Worm (Caenorhabditis elegans) whole organism, early embryonic: ENCODE data around the gene del-5.
A peak's percentile ranks its signal among the peaks of the same experiment; 100 is the strongest.

Experiments
- B0310.2 ChIP-seq: sonication (generic microtip); optimal IDR thresholded peaks from 2 replicates; lab custom pipeline; 2016; ENCODE audit warnings: mild to moderate bottlenecking, missing genetic modification characterization, missing compliant biosample characterization
- aly-1 ChIP-seq: sonication (generic microtip); optimal IDR thresholded peaks from 2 replicates; lab custom pipeline; 2016; ENCODE audit warnings: missing genetic modification characterization, missing compliant biosample characterization
- ama-1 ChIP-seq: fragments of 150-350 bp; optimal IDR thresholded peaks from 2 replicates; lab custom pipeline; 2014
- flt-1 ChIP-seq: fragments of 200-800 bp; sonication (Bioruptor generic); IDR thresholded peaks from 2 replicates; pipeline ENCODE4 v1.3.6; 2022; ENCODE audit warnings: missing genetic modification characterization, missing compliant biosample characterization
- hmbx-1 ChIP-seq: sonication (generic microtip); optimal IDR thresholded peaks from 2 replicates; lab custom pipeline; 2016; ENCODE audit warnings: mild to moderate bottlenecking, missing genetic modification characterization, missing compliant biosample characterization
- pes-1 ChIP-seq: fragments of 200-800 bp; sonication (Bioruptor generic); IDR thresholded peaks from 2 replicates; pipeline ENCODE4 v1.3.6; 2022; ENCODE audit warnings: missing genetic modification reagents, missing genetic modification characterization, missing compliant biosample characterization
- scrt-1 ChIP-seq: fragments of 200-800 bp; sonication (Bioruptor generic); IDR thresholded peaks from 2 replicates; pipeline ENCODE4 v1.3.6; 2022; ENCODE audit warnings: missing genetic modification characterization, missing compliant biosample characterization
- sea-1 ChIP-seq: fragments of 200-800 bp; sonication (Bioruptor generic); conservative IDR thresholded peaks from 2 replicates; pipeline ENCODE4 v1.3.6; 2022; ENCODE audit warnings: missing genetic modification characterization, missing compliant biosample characterization
- tra-4 ChIP-seq: sonication (generic microtip); optimal IDR thresholded peaks from 2 replicates; lab custom pipeline; 2017; ENCODE audit warnings: missing genetic modification characterization, missing compliant biosample characterization

DNA sequence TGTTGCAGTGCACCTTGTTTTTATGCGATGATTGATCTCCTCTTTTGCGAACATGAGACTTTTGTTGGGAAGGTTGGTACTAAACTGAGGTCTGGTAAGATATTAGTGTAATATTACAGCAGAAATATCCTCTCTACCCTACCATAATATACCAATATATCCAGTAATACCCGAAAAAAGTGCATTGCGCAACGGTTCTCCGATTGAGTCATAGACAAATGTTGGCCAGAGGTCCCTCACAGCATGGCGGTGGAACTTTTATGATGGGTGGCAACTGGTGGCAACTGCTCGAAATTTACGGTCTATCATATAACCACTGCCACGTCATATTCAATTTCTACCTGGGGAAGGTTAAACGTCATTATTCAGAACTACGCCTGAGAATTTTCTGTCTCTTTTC is 18.7 kb downstream of the del-5 start:
- TF ChIP-seq hmbx-1 (tag; lab: Kevin White, UChicago) (no peak), flt-1 (GFP tag; lab: Robert Waterston, UW) (no peak), scrt-1 (GFP tag; lab: Robert Waterston, UW) (0 out of 2 replicates have a peak, but pooled peaks have one; percentile 12), tra-4 (tag; lab: Kevin White, UChicago) (no peak), ama-1 (no peak), aly-1 (no peak), sea-1 (GFP tag; lab: Robert Waterston, UW) (no peak), pes-1 (GFP tag; lab: Robert Waterston, UW) (no peak), B0310.2 (tag; lab: Kevin White, UChicago) (no peak)
